Fruit fly (Drosophila melanogaster) whole organism, embryonic: ENCODE data around the gene CG5262.

Experiments
- Aef1 ChIP-seq: fragments of 200-800 bp; sonication (Bioruptor generic); IDR thresholded peaks from 3 replicates; pipeline ENCODE4 v1.3.6; 2022; ENCODE audit warnings: missing biosample characterization, missing genetic modification characterization
- B-H2 ChIP-seq: fragments of 200-800 bp; sonication (Bioruptor generic); optimal IDR thresholded peaks from 2 replicates; lab custom pipeline; 2018; ENCODE audit warnings: missing biosample characterization, mild to moderate bottlenecking, missing genetic modification characterization
- CG1024 ChIP-seq: fragments of 200-800 bp; sonication (Bioruptor generic); IDR thresholded peaks from 2 replicates; pipeline ENCODE4 v1.3.6; 2022; ENCODE audit warnings: missing biosample characterization, missing genetic modification characterization
- CG10267 ChIP-seq: fragments of 200-800 bp; sonication (Bioruptor generic); optimal IDR thresholded peaks from 2 replicates; lab custom pipeline; 2018; ENCODE audit warnings: missing biosample characterization, mild to moderate bottlenecking, missing genetic modification characterization, moderate library complexity
- CG10543 ChIP-seq: fragments of 200-800 bp; sonication (Bioruptor generic); optimal IDR thresholded peaks from 3 replicates; lab custom pipeline; 2017; ENCODE audit warnings: missing biosample characterization, mild to moderate bottlenecking, missing genetic modification characterization, moderate library complexity
- CG10959 ChIP-seq: fragments of 200-800 bp; sonication (Bioruptor generic); IDR thresholded peaks from 2 replicates; pipeline ENCODE4 v1.3.6; 2022; ENCODE audit warnings: missing biosample characterization, missing genetic modification characterization
- CG11695 ChIP-seq: fragments of 200-800 bp; sonication (Bioruptor generic); IDR thresholded peaks from 3 replicates; pipeline ENCODE4 v1.3.6; 2022; ENCODE audit warnings: missing biosample characterization, missing genetic modification characterization
- CG12236 ChIP-seq: fragments of 200-800 bp; sonication (Bioruptor generic); optimal IDR thresholded peaks from 2 replicates; lab custom pipeline; 2016; ENCODE audit warnings: missing biosample characterization, missing genetic modification characterization
- CG12744 ChIP-seq: fragments of 200-800 bp; sonication (Bioruptor generic); optimal IDR thresholded peaks from 2 replicates; lab custom pipeline; 2016; ENCODE audit warnings: missing biosample characterization, missing genetic modification characterization
- CG13296 ChIP-seq: fragments of 200-800 bp; sonication (Bioruptor generic); optimal IDR thresholded peaks from 3 replicates; lab custom pipeline; 2018; ENCODE audit warnings: missing biosample characterization, mild to moderate bottlenecking, missing genetic modification characterization
- CG15269 ChIP-seq: fragments of 200-800 bp; sonication (Bioruptor generic); optimal IDR thresholded peaks from 2 replicates; lab custom pipeline; 2018; ENCODE audit warnings: missing biosample characterization, mild to moderate bottlenecking, missing genetic modification characterization, moderate library complexity
- CG17186 ChIP-seq: fragments of 200-800 bp; sonication (Bioruptor generic); optimal IDR thresholded peaks from 3 replicates; lab custom pipeline; 2017; ENCODE audit warnings: missing biosample characterization, missing genetic modification reagents, missing genetic modification characterization
- CG2116 ChIP-seq: fragments of 200-800 bp; sonication (Bioruptor generic); optimal IDR thresholded peaks from 3 replicates; lab custom pipeline; 2018; ENCODE audit warnings: missing biosample characterization, mild to moderate bottlenecking, missing genetic modification characterization
- CG2129 ChIP-seq: fragments of 200-800 bp; sonication (Bioruptor generic); IDR thresholded peaks from 2 replicates; pipeline ENCODE4 v1.3.6; 2022; ENCODE audit warnings: missing biosample characterization, missing genetic modification characterization; ENCODE audit not compliant: partially characterized antibody
- CG30020 ChIP-seq: fragments of 200-800 bp; optimal IDR thresholded peaks from 2 replicates; lab custom pipeline; 2019; ENCODE audit warnings: missing biosample characterization, mild to moderate bottlenecking, missing genetic modification characterization, moderate library complexity
- CG34422 ChIP-seq: fragments of 200-800 bp; sonication (Bioruptor generic); IDR thresholded peaks from 3 replicates; pipeline ENCODE4 v1.3.6; 2022; ENCODE audit warnings: missing biosample characterization, missing genetic modification characterization
- CG3726 ChIP-seq: fragments of 200-800 bp; sonication (Bioruptor generic); IDR thresholded peaks from 3 replicates; pipeline ENCODE4, ENCODE4 v1.3.6; 2022; ENCODE audit warnings: missing biosample characterization, missing genetic modification characterization
- CG6683 ChIP-seq: fragments of 200-800 bp; sonication (Bioruptor generic); optimal IDR thresholded peaks from 2 replicates; lab custom pipeline; 2017; ENCODE audit warnings: missing biosample characterization, mild to moderate bottlenecking, missing genetic modification characterization, missing genetic modification reagents
- CG7271 ChIP-seq: fragments of 200-800 bp; sonication (Bioruptor generic); optimal IDR thresholded peaks from 2 replicates; lab custom pipeline; 2018; ENCODE audit warnings: missing biosample characterization, mild to moderate bottlenecking, missing genetic modification characterization, moderate library complexity
- CG7786 ChIP-seq: fragments of 200-800 bp; sonication (Bioruptor generic); optimal IDR thresholded peaks from 2 replicates; lab custom pipeline; 2016; ENCODE audit warnings: missing biosample characterization, missing genetic modification characterization
- CG8388 ChIP-seq: fragments of 200-800 bp; sonication (Bioruptor generic); optimal IDR thresholded peaks from 2 replicates; lab custom pipeline; 2019; ENCODE audit warnings: missing biosample characterization, mild to moderate bottlenecking, missing genetic modification characterization, moderate library complexity
- CG9609 ChIP-seq: fragments of 200-800 bp; sonication (Bioruptor generic); optimal IDR thresholded peaks from 3 replicates; lab custom pipeline; 2016; ENCODE audit warnings: missing biosample characterization, missing genetic modification characterization
- CG9876 ChIP-seq: fragments of 200-800 bp; sonication (Bioruptor generic); optimal IDR thresholded peaks from 2 replicates; lab custom pipeline; 2016; ENCODE audit warnings: missing biosample characterization, missing genetic modification characterization
- Dp ChIP-seq: fragments of 200-800 bp; sonication (Bioruptor generic); optimal IDR thresholded peaks from 2 replicates; lab custom pipeline; 2018; ENCODE audit warnings: missing biosample characterization, mild to moderate bottlenecking, missing genetic modification characterization, moderate library complexity
- H2.0 ChIP-seq: fragments of 200-800 bp; sonication (Bioruptor generic); IDR thresholded peaks from 2 replicates; pipeline ENCODE4 v1.3.6; 2022; ENCODE audit warnings: missing biosample characterization, missing genetic modification characterization
- HLH54F ChIP-seq: fragments of 200-800 bp; sonication (Bioruptor generic); optimal IDR thresholded peaks from 3 replicates; lab custom pipeline; 2016; ENCODE audit warnings: missing biosample characterization, missing genetic modification characterization
- HmgD ChIP-seq: fragments of 200-800 bp; sonication (Bioruptor generic); optimal IDR thresholded peaks from 3 replicates; lab custom pipeline; 2016; ENCODE audit warnings: missing biosample characterization, missing genetic modification characterization
- Hr39 ChIP-seq: fragments of >200 bp; optimal IDR thresholded peaks from 2 replicates; lab custom pipeline; 2017
- Kr ChIP-seq: fragments of 200-800 bp; sonication (Bioruptor generic); optimal IDR thresholded peaks from 2 replicates; lab custom pipeline; 2017; ENCODE audit warnings: missing biosample characterization, mild to moderate bottlenecking, missing genetic modification characterization
- Meics ChIP-seq: fragments of 200-800 bp; sonication (Bioruptor generic); optimal IDR thresholded peaks from 2 replicates; lab custom pipeline; 2017; ENCODE audit warnings: missing biosample characterization, mild to moderate bottlenecking, missing genetic modification characterization
- NfI ChIP-seq: fragments of 200-800 bp; sonication (Bioruptor generic); optimal IDR thresholded peaks from 3 replicates; lab custom pipeline; 2018; ENCODE audit warnings: missing biosample characterization, mild to moderate bottlenecking, missing genetic modification characterization, moderate library complexity
- Opbp ChIP-seq: fragments of 200-800 bp; sonication (Bioruptor generic); IDR thresholded peaks from 3 replicates; pipeline ENCODE4 v1.3.6; 2022; ENCODE audit warnings: missing biosample characterization, missing genetic modification characterization; ENCODE audit not compliant: partially characterized antibody
- Sox102F ChIP-seq: fragments of 200-800 bp; sonication (Bioruptor generic); optimal IDR thresholded peaks from 2 replicates; lab custom pipeline; 2018; ENCODE audit warnings: missing biosample characterization, mild to moderate bottlenecking, missing genetic modification characterization, moderate library complexity
- Sry-δ ChIP-seq: fragments of 200-800 bp; sonication (Bioruptor generic); optimal IDR thresholded peaks from 2 replicates; lab custom pipeline; 2016; ENCODE audit warnings: missing biosample characterization, missing genetic modification characterization
- Trl ChIP-seq, 3 experiments: fragments of >200 bp in 2 of 3; fragments of 200-800 bp in 1 of 3; sonication (Bioruptor generic) in 1 of 3; optimal IDR thresholded peaks; 2 replicates in 1 of 3; 3 replicates in 2 of 3; lab custom pipeline; 2016 to 2017; ENCODE audit warnings: missing biosample characterization in 1 of 3, missing genetic modification characterization in 1 of 3
- aop ChIP-seq: fragments of 200-800 bp; sonication (Bioruptor generic); IDR thresholded peaks from 2 replicates; pipeline ENCODE4 v1.3.6; 2022; ENCODE audit warnings: missing biosample characterization, missing genetic modification characterization
- bigmax ChIP-seq: fragments of 200-800 bp; sonication (Bioruptor generic); optimal IDR thresholded peaks from 2 replicates; lab custom pipeline; 2018; ENCODE audit warnings: missing biosample characterization, mild to moderate bottlenecking, missing genetic modification characterization
- chn ChIP-seq: fragments of 200-800 bp; sonication (Bioruptor generic); optimal IDR thresholded peaks from 2 replicates; lab custom pipeline; 2016; ENCODE audit warnings: missing biosample characterization, missing genetic modification characterization
- corto ChIP-seq: fragments of 200-800 bp; sonication (Bioruptor generic); optimal IDR thresholded peaks from 2 replicates; lab custom pipeline; 2016; ENCODE audit warnings: missing biosample characterization, mild to moderate bottlenecking, missing genetic modification characterization, moderate library complexity
- cwo ChIP-seq: fragments of 200-800 bp; sonication (Bioruptor generic); optimal IDR thresholded peaks from 3 replicates; lab custom pipeline; 2017; ENCODE audit warnings: missing biosample characterization, missing genetic modification characterization, mild to moderate bottlenecking, moderate library complexity, missing genetic modification reagents
- danr ChIP-seq: fragments of 200-800 bp; sonication (Bioruptor generic); IDR thresholded peaks from 2 replicates; pipeline ENCODE4 v1.3.6; 2022; ENCODE audit warnings: missing biosample characterization, missing genetic modification characterization
- gro ChIP-seq: fragments of 200-800 bp; sonication (Bioruptor generic); optimal IDR thresholded peaks from 2 replicates; lab custom pipeline; 2016; ENCODE audit warnings: missing biosample characterization, missing genetic modification characterization
- hkb ChIP-seq, 2 experiments: fragments of 200-800 bp in 1 of 2; fragments of >200 bp in 1 of 2; sonication (Bioruptor generic) in 1 of 2; IDR thresholded peaks in 1 of 2; optimal IDR thresholded peaks in 1 of 2; 2 replicates each; pipeline versions ENCODE4 v1.3.6 to Lab custom; 2017 to 2022; ENCODE audit warnings: missing biosample characterization in 1 of 2, missing genetic modification characterization in 1 of 2
- lov ChIP-seq, 2 experiments: fragments of 200-800 bp in 1 of 2; fragments of >200 bp in 1 of 2; sonication (Bioruptor generic) in 1 of 2; IDR thresholded peaks in 1 of 2; optimal IDR thresholded peaks in 1 of 2; 2 replicates in 1 of 2; 3 replicates in 1 of 2; pipeline versions ENCODE4 v1.3.6 to Lab custom; 2017 to 2022; ENCODE audit warnings: missing biosample characterization in 1 of 2, missing genetic modification characterization in 1 of 2
- mam ChIP-seq: fragments of 200-800 bp; sonication (Bioruptor generic); optimal IDR thresholded peaks from 3 replicates; lab custom pipeline; 2016; ENCODE audit warnings: missing biosample characterization, missing genetic modification characterization
- odd ChIP-seq: fragments of 200-800 bp; sonication (Bioruptor generic); optimal IDR thresholded peaks from 2 replicates; lab custom pipeline; 2017; ENCODE audit warnings: missing biosample characterization, mild to moderate bottlenecking, missing genetic modification characterization
- pros ChIP-seq: fragments of 200-800 bp; sonication (Bioruptor generic); optimal IDR thresholded peaks from 3 replicates; lab custom pipeline; 2019; ENCODE audit warnings: missing biosample characterization, mild to moderate bottlenecking, missing genetic modification characterization, moderate library complexity
- psq ChIP-seq: fragments of 200-800 bp; sonication (Bioruptor generic); optimal IDR thresholded peaks from 2 replicates; lab custom pipeline; 2017; ENCODE audit warnings: missing biosample characterization, missing genetic modification characterization
- ranshi ChIP-seq: fragments of 200-800 bp; sonication (Bioruptor generic); IDR thresholded peaks from 2 replicates; pipeline ENCODE4 v1.3.6; 2022; ENCODE audit warnings: missing biosample characterization, missing genetic modification characterization
- vvl ChIP-seq: fragments of 200-800 bp; sonication (Bioruptor generic); IDR thresholded peaks from 2 replicates; pipeline ENCODE4 v1.3.6; 2022; ENCODE audit warnings: missing biosample characterization, missing genetic modification characterization

The CG5262 gene

dm6 chr3L:20397770-20398169 is 32.5 kb downstream of the CG5262 start (continued):
- TF ChIP-seq CG6683 (no peak), CG30020 (tag; lab: Kevin White, UChicago) (no peak), CG10543 (GFP tag; lab: Kevin White, UChicago) (no peak), Opbp (GFP tag; lab: Robert Waterston, UW) (0 out of 3 replicates have a peak, but pooled peaks have one; percentile 22), danr (GFP tag; lab: Robert Waterston, UW) (no peak), CG12744 (no peak), corto (GFP tag; lab: Kevin White, UChicago) (no peak), aop (GFP tag; lab: Robert Waterston, UW) (no peak), Trl (optimal IDR thresholded peaks at IDR 0.05; lab: Kevin White, UChicago) (peak in 1 of 2 experiments; percentile 18), Trl (GFP tag; optimal IDR thresholded peaks at IDR 0.05; lab: Kevin White, UChicago) (no peak), CG13296 (no peak), Meics (GFP tag; lab: Kevin White, UChicago) (peak; percentile 54), B-H2 (GFP tag; lab: Kevin White, UChicago) (no peak), NfI (GFP tag; lab: Kevin White, UChicago) (no peak), H2.0 (GFP tag; lab: Robert Waterston, UW) (no peak), odd (GFP tag; lab: Kevin White, UChicago) (no peak), gro (GFP tag; lab: Kevin White, UChicago) (no peak), Dp (GFP tag; lab: Kevin White, UChicago) (no peak), HmgD (GFP tag; lab: Kevin White, UChicago) (no peak), CG34422 (GFP tag; lab: Robert Waterston, UW) (0 out of 3 replicates have a peak, but pooled peaks have one; percentile 26), CG10959 (no peak), pros (GFP tag; lab: Kevin White, UChicago) (peak; percentile 17), CG12236 (GFP tag; lab: Kevin White, UChicago) (no peak), CG8388 (GFP tag; lab: Kevin White, UChicago) (no peak), cwo (no peak), vvl (GFP tag; lab: Robert Waterston, UW) (no peak), CG2116 (GFP tag; lab: Kevin White, UChicago) (no peak), Kr (GFP tag; lab: Kevin White, UChicago) (no peak), lov (optimal IDR thresholded peaks at IDR 0.05; lab: Kevin White, UChicago) (no peak), lov (GFP tag; IDR thresholded peaks at IDR 0.05; lab: Robert Waterston, UW) (no peak), CG2129 (GFP tag; lab: Robert Waterston, UW) (no peak), CG1024 (GFP tag; lab: Robert Waterston, UW) (no peak), mam (GFP tag; lab: Kevin White, UChicago) (no peak), psq (GFP tag; lab: Kevin White, UChicago) (no peak), CG3726 (GFP tag; lab: Robert Waterston, UW) (no peak), Sry-δ (GFP tag; lab: Kevin White, UChicago) (no peak), CG11695 (GFP tag; lab: Robert Waterston, UW) (no peak), CG9609 (GFP tag; lab: Kevin White, UChicago) (no peak), HLH54F (GFP tag; lab: Kevin White, UChicago) (no peak), CG15269 (tag; lab: Kevin White, UChicago) (peak; percentile 1), CG9876 (GFP tag; lab: Kevin White, UChicago) (no peak), bigmax (GFP tag; lab: Kevin White, UChicago) (no peak), CG17186 (GFP tag; lab: Kevin White, UChicago) (no peak), Hr39 (no peak), CG7271 (tag; lab: Kevin White, UChicago) (no peak), chn (GFP tag; lab: Kevin White, UChicago) (no peak), Aef1 (GFP tag; lab: Robert Waterston, UW) (no peak), Sox102F (GFP tag; lab: Kevin White, UChicago) (no peak), CG10267 (no peak), ranshi (GFP tag; lab: Robert Waterston, UW) (no peak), CG7786 (GFP tag; lab: Kevin White, UChicago) (no peak), hkb (optimal IDR thresholded peaks at IDR 0.05; lab: Kevin White, UChicago) (no peak), hkb (GFP tag; IDR thresholded peaks at IDR 0.05; lab: Robert Waterston, UW) (0 out of 2 replicates have a peak, but pooled peaks have one; percentile 18)
